Fruit fly (Drosophila melanogaster) whole organism, prepupa: ENCODE results near the gene Jon66Ci.

ENCODE experiments used
- CG16779 ChIP-seq: fragments of 200-800 bp; sonication (Bioruptor generic); optimal IDR thresholded peaks from 3 replicates; lab custom pipeline; 2017; ENCODE audit warnings: missing biosample characterization, mild to moderate bottlenecking, missing genetic modification characterization
- CG31627 ChIP-seq: fragments of 200-800 bp; sonication (Bioruptor generic); optimal IDR thresholded peaks from 3 replicates; lab custom pipeline; 2016; ENCODE audit warnings: missing biosample characterization, missing genetic modification characterization
- CG6808 ChIP-seq: fragments of 200-800 bp; sonication (Bioruptor generic); optimal IDR thresholded peaks from 3 replicates; lab custom pipeline; 2017; ENCODE audit warnings: missing biosample characterization, missing genetic modification characterization, mild to moderate bottlenecking, moderate library complexity, missing genetic modification reagents
- CG7368 ChIP-seq: fragments of 200-800 bp; sonication (Bioruptor generic); optimal IDR thresholded peaks from 3 replicates; lab custom pipeline; 2016; ENCODE audit warnings: missing biosample characterization, missing genetic modification characterization
- Eip78C ChIP-seq: fragments of 200-800 bp; sonication (Bioruptor generic); peaks from one replicate; lab custom pipeline; 2016; ENCODE audit warnings: missing biosample characterization, missing genetic modification characterization
- Ets96B ChIP-seq: fragments of 200-800 bp; optimal IDR thresholded peaks from 2 replicates; lab custom pipeline; 2019; ENCODE audit warnings: missing biosample characterization, mild to moderate bottlenecking, missing genetic modification characterization, moderate library complexity
- Met ChIP-seq: fragments of 200-800 bp; sonication (Bioruptor generic); optimal IDR thresholded peaks from 3 replicates; lab custom pipeline; 2016; ENCODE audit warnings: missing biosample characterization, missing genetic modification characterization
- Sox102F ChIP-seq: fragments of 200-800 bp; sonication (Bioruptor generic); optimal IDR thresholded peaks from 2 replicates; lab custom pipeline; 2016; ENCODE audit warnings: missing biosample characterization, mild to moderate bottlenecking, missing genetic modification characterization
- achi ChIP-seq: fragments of 200-800 bp; sonication (Bioruptor generic); optimal IDR thresholded peaks from 3 replicates; lab custom pipeline; 2016; ENCODE audit warnings: missing biosample characterization, missing genetic modification characterization
- dac ChIP-seq: fragments of 200-800 bp; sonication (Bioruptor generic); optimal IDR thresholded peaks from 2 replicates; lab custom pipeline; 2017; ENCODE audit warnings: missing biosample characterization, mild to moderate bottlenecking, missing genetic modification characterization
- fd85E ChIP-seq: fragments of 200-800 bp; sonication (Bioruptor generic); optimal IDR thresholded peaks from 3 replicates; lab custom pipeline; 2016; ENCODE audit warnings: missing biosample characterization, missing genetic modification characterization
- vri ChIP-seq: fragments of 200-800 bp; sonication (Bioruptor generic); optimal IDR thresholded peaks from 3 replicates; lab custom pipeline; 2016; ENCODE audit warnings: missing biosample characterization, mild to moderate bottlenecking, missing genetic modification characterization

DNA sequence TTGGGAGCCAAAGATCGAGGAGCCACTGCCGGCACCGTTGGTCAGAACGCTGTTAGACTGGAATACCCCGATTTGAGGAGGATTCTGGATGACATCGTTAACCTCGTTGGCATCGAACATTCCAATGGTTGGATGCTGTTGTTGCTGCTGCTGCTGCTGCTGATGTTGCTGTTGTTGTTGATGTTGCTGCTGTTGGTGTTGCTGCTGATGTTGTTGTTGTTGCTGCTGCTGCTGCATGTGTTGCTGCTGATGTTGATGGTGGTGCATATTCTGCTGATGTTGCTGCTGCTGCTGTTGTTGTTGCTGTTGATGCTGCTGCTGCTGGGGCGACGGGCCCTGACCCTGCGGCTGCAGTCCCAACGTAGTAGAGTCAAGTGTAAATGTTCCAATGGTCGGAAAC, 46.2 kb downstream of the Jon66Ci start:
- TF ChIP-seq Met (GFP tag; lab: Kevin White, UChicago) (no peak), CG16779 (tag; lab: Kevin White, UChicago) (no peak), fd85E (GFP tag; lab: Kevin White, UChicago) (no peak), CG6808 (GFP tag; lab: Kevin White, UChicago) (no peak), Eip78C (GFP tag; lab: Kevin White, UChicago) (no peak), dac (GFP tag; lab: Kevin White, UChicago) (no peak), CG7368 (GFP tag; lab: Kevin White, UChicago) (no peak), vri (no peak), Ets96B (tag; lab: Kevin White, UChicago) (no peak), Sox102F (GFP tag; lab: Kevin White, UChicago) (no peak), achi (GFP tag; lab: Kevin White, UChicago) (no peak), CG31627 (GFP tag; lab: Kevin White, UChicago) (no peak)
